Worm (Caenorhabditis elegans) whole organism, L4 larva: ENCODE results near the gene Y110A2AL.3.
"Not testable (repeated sequence)": the region's sequence is repeated elsewhere in the genome, so short reads cannot be mapped to it uniquely, and the experiment has no call there.

ENCODE experiments used
- F10B5.3 ChIP-seq: sonication (generic microtip); optimal IDR thresholded peaks from 2 replicates; lab custom pipeline; 2016; ENCODE audit warnings: mild to moderate bottlenecking, missing genetic modification characterization, missing compliant biosample characterization
- F49E8.2 ChIP-seq: sonication (generic microtip); optimal IDR thresholded peaks from 2 replicates; lab custom pipeline; 2016; ENCODE audit warnings: missing compliant biosample characterization, mild to moderate bottlenecking, missing genetic modification characterization, borderline replicate concordance
- T20F7.1 ChIP-seq: fragments of 200-800 bp; sonication (Bioruptor generic); optimal IDR thresholded peaks from 2 replicates; lab custom pipeline; 2018; ENCODE audit warnings: mild to moderate bottlenecking, missing genetic modification characterization, missing compliant biosample characterization
- T26A8.4 ChIP-seq: fragments of 200-800 bp; sonication (Bioruptor generic); IDR thresholded peaks from 2 replicates; pipeline ENCODE4 v1.3.6; 2022; ENCODE audit warnings: missing genetic modification characterization, missing compliant biosample characterization
- Y105C5A.15 ChIP-seq: fragments of 200-800 bp; sonication (Bioruptor generic); IDR thresholded peaks from 2 replicates; pipeline ENCODE4 v1.3.6; 2022; ENCODE audit warnings: missing genetic modification characterization, missing compliant biosample characterization
- ZK337.2 ChIP-seq: fragments of 200-800 bp; sonication (Bioruptor generic); IDR thresholded peaks from 2 replicates; pipeline ENCODE4 v1.3.6; 2022; ENCODE audit warnings: missing genetic modification reagents, missing genetic modification characterization, missing compliant biosample characterization
- ZK546.5 ChIP-seq, 2 experiments: sonication (generic microtip); optimal IDR thresholded peaks; 2 replicates each; lab custom pipeline; 2017; ENCODE audit warnings: missing biosample characterization in 2 of 2, missing genetic modification characterization in 2 of 2
- ama-1 ChIP-seq: fragments of 150-350 bp; optimal IDR thresholded peaks from 2 replicates; lab custom pipeline; 2014; ENCODE audit warnings: inconsistent platforms, mixed read lengths
- ceh-28 ChIP-seq: fragments of 150-350 bp; optimal IDR thresholded peaks from 2 replicates; lab custom pipeline; 2014; ENCODE audit warnings: missing biosample characterization, missing genetic modification reagents, missing genetic modification characterization
- ceh-62 ChIP-seq: sonication (generic microtip); optimal IDR thresholded peaks from 2 replicates; lab custom pipeline; 2017; ENCODE audit warnings: missing biosample characterization, missing genetic modification characterization
- ceh-82 ChIP-seq: sonication (generic microtip); optimal IDR thresholded peaks from 2 replicates; lab custom pipeline; 2017; ENCODE audit warnings: missing biosample characterization, missing genetic modification characterization
- daf-19 ChIP-seq: fragments of 200-800 bp; sonication (Bioruptor generic); conservative IDR thresholded peaks from 2 replicates; pipeline ENCODE4 v1.3.6; 2022; ENCODE audit warnings: missing genetic modification characterization, missing compliant biosample characterization
- dmd-6 ChIP-seq: fragments of 200-800 bp; sonication (Bioruptor generic); IDR thresholded peaks from 2 replicates; pipeline ENCODE4 v1.3.6; 2022; ENCODE audit warnings: missing genetic modification reagents, missing genetic modification characterization, missing compliant biosample characterization
- egl-43 ChIP-seq: fragments of 200-800 bp; sonication (Bioruptor generic); IDR thresholded peaks from 2 replicates; pipeline ENCODE4 v1.3.6; 2022; ENCODE audit warnings: missing genetic modification reagents, missing genetic modification characterization, missing compliant biosample characterization
- hif-1 ChIP-seq, 2 experiments: sonication (generic microtip); optimal IDR thresholded peaks; 2 replicates each; lab custom pipeline; 2016 to 2017; ENCODE audit warnings: missing compliant biosample characterization in 2 of 2, missing genetic modification characterization in 2 of 2, missing genetic modification reagents in 2 of 2, missing genotype in 2 of 2, mild to moderate bottlenecking in 1 of 2
- hlh-11 ChIP-seq: fragments of 200-800 bp; sonication (Bioruptor generic); optimal IDR thresholded peaks from 2 replicates; lab custom pipeline; 2018; ENCODE audit warnings: mild to moderate bottlenecking, missing genetic modification characterization, missing compliant biosample characterization
- jun-1 ChIP-seq: fragments of 150-350 bp; optimal IDR thresholded peaks from 2 replicates; lab custom pipeline; 2014; ENCODE audit warnings: missing biosample characterization, missing genetic modification reagents, missing genetic modification characterization
- lin-1 ChIP-seq: fragments of 200-800 bp; sonication (Bioruptor generic); IDR thresholded peaks from 2 replicates; pipeline ENCODE4 v1.3.6; 2022; ENCODE audit warnings: missing genetic modification reagents, missing genetic modification characterization, missing compliant biosample characterization
- lin-29 ChIP-seq: fragments of 200-800 bp; sonication (Bioruptor generic); IDR thresholded peaks from 2 replicates; pipeline ENCODE4 v1.3.6; 2022; ENCODE audit warnings: missing genetic modification reagents, missing genetic modification characterization, missing compliant biosample characterization
- lin-38 ChIP-seq: fragments of 200-800 bp; sonication (Bioruptor generic); IDR thresholded peaks from 2 replicates; pipeline ENCODE4 v1.3.6; 2022; ENCODE audit warnings: missing genetic modification reagents, missing genetic modification characterization, missing compliant biosample characterization
- nhr-10 ChIP-seq: fragments of 150-350 bp; optimal IDR thresholded peaks from 2 replicates; lab custom pipeline; 2014; ENCODE audit warnings: missing biosample characterization, missing genetic modification characterization
- nhr-102 ChIP-seq: sonication (generic microtip); optimal IDR thresholded peaks from 2 replicates; lab custom pipeline; 2016; ENCODE audit warnings: mild to moderate bottlenecking, missing genetic modification characterization, moderate library complexity, missing compliant biosample characterization
- nhr-11 ChIP-seq: fragments of 150-350 bp; optimal IDR thresholded peaks from 2 replicates; lab custom pipeline; 2014; ENCODE audit warnings: missing biosample characterization, missing genetic modification characterization
- nhr-237 ChIP-seq: sonication (generic microtip); optimal IDR thresholded peaks from 2 replicates; lab custom pipeline; 2017; ENCODE audit warnings: missing biosample characterization, missing genetic modification characterization
- nhr-28 ChIP-seq: fragments of 150-350 bp; optimal IDR thresholded peaks from 2 replicates; lab custom pipeline; 2014; ENCODE audit warnings: missing biosample characterization, missing genetic modification characterization
- nhr-6 ChIP-seq: fragments of 150-350 bp; optimal IDR thresholded peaks from 2 replicates; lab custom pipeline; 2014; ENCODE audit warnings: missing biosample characterization, missing genetic modification characterization
- nhr-76 ChIP-seq: fragments of 150-350 bp; optimal IDR thresholded peaks from 2 replicates; lab custom pipeline; 2014; ENCODE audit warnings: missing biosample characterization, missing genetic modification characterization
- nhr-77 ChIP-seq: fragments of 150-350 bp; optimal IDR thresholded peaks from 2 replicates; lab custom pipeline; 2014; ENCODE audit warnings: missing biosample characterization, missing genetic modification characterization
- pqm-1 ChIP-seq: sonication (generic microtip); optimal IDR thresholded peaks from 2 replicates; lab custom pipeline; 2017; ENCODE audit warnings: missing biosample characterization, missing genetic modification characterization
- saeg-2 ChIP-seq: fragments of 200-800 bp; sonication (Bioruptor generic); IDR thresholded peaks from 2 replicates; pipeline ENCODE4 v1.3.6; 2022; ENCODE audit warnings: missing genetic modification reagents, missing genetic modification characterization, missing compliant biosample characterization
- sdz-12 ChIP-seq: fragments of 200-800 bp; sonication (Bioruptor generic); optimal IDR thresholded peaks from 2 replicates; lab custom pipeline; 2018; ENCODE audit warnings: mild to moderate bottlenecking, missing genetic modification characterization, missing compliant biosample characterization
- set-16 ChIP-seq: fragments of 200-800 bp; sonication (Bioruptor generic); IDR thresholded peaks from 2 replicates; pipeline ENCODE4 v1.3.6; 2022; ENCODE audit warnings: missing genetic modification reagents, missing genetic modification characterization, missing compliant biosample characterization
- snpc-4 ChIP-seq: fragments of 150-350 bp; optimal IDR thresholded peaks from 2 replicates; lab custom pipeline; 2014; ENCODE audit warnings: missing biosample characterization, missing genetic modification characterization
- zag-1 ChIP-seq: fragments of 150-350 bp; optimal IDR thresholded peaks from 2 replicates; lab custom pipeline; 2014; ENCODE audit warnings: missing biosample characterization, missing genetic modification characterization
- zfp-3 ChIP-seq: fragments of 200-800 bp; sonication (Bioruptor generic); conservative IDR thresholded peaks from 2 replicates; pipeline ENCODE4 v1.3.6; 2022; ENCODE audit warnings: missing genetic modification reagents, missing genetic modification characterization, missing compliant biosample characterization
- ztf-11 ChIP-seq: fragments of 150-350 bp; optimal IDR thresholded peaks from 2 replicates; lab custom pipeline; 2014; ENCODE audit warnings: missing biosample characterization, missing genetic modification characterization

Gene Y110A2AL.3

ce11 chrII:2834105-2834504 is 32.8 kb upstream of the Y110A2AL.3 start (continued):
- TF ChIP-seq dmd-6 (peak; percentile 44), hif-1 (tag; optimal IDR thresholded peaks at IDR 0.05; lab: Kevin White, UChicago) (no peak), ceh-62 (no peak), T26A8.4 (no peak), snpc-4 (tag; lab: Kevin White, UChicago) (no peak), ZK546.5 (tag; optimal IDR thresholded peaks at IDR 0.05; lab: Kevin White, UChicago) (no peak), nhr-77 (tag; lab: Kevin White, UChicago) (no peak), hlh-11 (tag; lab: Kevin White, UChicago) (peak; percentile 81), nhr-10 (tag; lab: Kevin White, UChicago) (no peak), nhr-6 (tag; lab: Kevin White, UChicago) (no peak), saeg-2 (GFP tag; lab: Robert Waterston, UW) (no peak), lin-1 (GFP tag; lab: Robert Waterston, UW) (peak; percentile 61; the same call in 1 of the 2 replicates), pqm-1 (peak; percentile 7), daf-19 (GFP tag; lab: Robert Waterston, UW) (no peak), set-16 (GFP tag; lab: Robert Waterston, UW) (no peak), lin-29 (GFP tag; lab: Robert Waterston, UW) (no peak), nhr-237 (tag; lab: Kevin White, UChicago) (no peak), zag-1 (tag; lab: Kevin White, UChicago) (no peak), ztf-11 (no peak), nhr-102 (no peak), ceh-82 (no peak), sdz-12 (GFP tag; lab: Kevin White, UChicago) (no peak)

DNA sequence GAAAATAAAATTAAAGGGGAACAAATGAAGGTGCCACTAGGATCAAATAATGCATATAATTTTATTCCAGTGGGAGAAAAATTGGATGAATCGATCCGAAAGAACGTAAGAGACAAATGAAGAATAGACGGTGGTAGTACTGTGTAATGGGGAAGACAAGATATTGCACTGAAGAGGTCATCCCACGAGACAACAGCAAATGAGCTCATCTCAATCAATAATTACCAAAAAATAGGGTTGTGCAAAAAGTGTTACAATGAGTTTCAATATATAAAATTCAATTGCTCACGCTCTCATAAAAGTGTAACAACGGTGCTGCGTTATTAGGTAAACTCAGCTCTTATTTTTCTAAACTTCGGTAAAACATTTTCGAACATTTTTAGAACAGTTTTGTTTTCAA is 30.0 kb upstream of the Y110A2AL.3 start, which contains the start of gene K12H6.7:
TSS of gene K12H6.7 (minus strand) at position 101 of the 400 bp plus-strand sequence.
- TF ChIP-seq F49E8.2 (tag; lab: Kevin White, UChicago) (no peak), pqm-1 (no peak), nhr-76 (no peak), ceh-28 (tag; lab: Kevin White, UChicago) (no peak), nhr-11 (tag; lab: Kevin White, UChicago) (no peak), Y105C5A.15 (GFP tag; lab: Robert Waterston, UW) (no peak), nhr-28 (tag; lab: Kevin White, UChicago) (no peak), jun-1 (no peak), F10B5.3 (tag; lab: Kevin White, UChicago) (no peak), daf-19 (GFP tag; lab: Robert Waterston, UW) (no peak)

ce11 chrII:2839004-2839403 is 27.9 kb upstream of the Y110A2AL.3 start, which contains the start of gene Y110A2AL.4:
Gene Y110A2AL.4, plus strand, starts transcription at chrII:2839304.
- TF ChIP-seq ZK337.2, lin-38, egl-43 (GFP tag; lab: Robert Waterston, UW): not testable (repeated sequence)

DNA sequence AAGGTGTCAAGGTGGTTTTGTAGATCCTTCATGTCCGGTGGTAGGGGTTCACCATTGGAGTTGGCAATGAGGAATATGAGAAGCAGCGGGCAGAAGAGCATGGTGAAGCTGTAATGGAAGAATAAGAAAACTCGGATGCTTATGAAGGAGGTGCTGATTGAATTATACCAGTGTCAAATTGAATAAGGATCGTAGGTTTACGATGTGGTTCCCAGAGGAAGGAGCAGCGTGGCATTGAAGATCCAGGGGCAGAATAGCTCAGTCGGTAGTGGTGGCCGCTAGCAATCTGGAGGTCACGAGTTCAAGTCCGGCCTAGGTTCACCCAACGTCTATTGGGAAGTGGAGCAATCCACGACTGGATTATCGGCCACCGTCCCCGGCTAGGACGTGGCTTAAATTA is 25.3 kb upstream of the Y110A2AL.3 start, which contains the start of gene Y110A2AL.6:
TSS of gene Y110A2AL.6 (minus strand) at position 101 of the 400 bp plus-strand sequence.
- TF ChIP-seq T20F7.1 (GFP tag; lab: Kevin White, UChicago) (no peak), ama-1 (lab: Kevin White, UChicago) (no peak), F49E8.2 (tag; lab: Kevin White, UChicago) (no peak), zfp-3 (GFP tag; lab: Robert Waterston, UW) (no peak)
- TF ChIP-seq, all 104 proteins: peak for 0
